Fruit fly (Drosophila melanogaster): ENCODE data around the gene TTLL1B.

DNA sequence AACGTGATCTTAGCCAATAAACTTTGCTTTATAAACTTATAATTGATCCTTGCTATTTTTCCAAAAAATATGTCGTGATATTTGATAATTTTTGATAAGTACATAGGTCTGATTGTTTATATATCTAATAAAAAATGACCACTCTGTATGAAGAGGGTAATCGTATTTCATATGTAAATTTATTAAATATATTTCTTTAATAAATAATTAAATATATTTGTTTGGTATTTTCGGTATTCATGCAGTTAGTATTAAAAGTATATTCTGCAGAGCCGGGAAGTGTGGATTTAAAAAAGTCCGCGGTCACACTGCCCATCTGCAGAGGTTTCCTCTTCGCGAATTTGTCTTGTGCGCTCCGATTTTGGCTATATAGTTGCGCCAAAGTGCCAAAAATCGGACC, 21.6 kb upstream of the TTLL1B start, which contains the start of gene HDAC1:
- no peak for TF ChIP-seq exex (tag; optimal IDR thresholded peaks at IDR 0.05)
- no peak for TF ChIP-seq CG31441 (GFP tag; IDR thresholded peaks at IDR 0.05)

Data from whole organism, embryonic.